Fruit fly (Drosophila melanogaster): Measurements from ENCODE around the gene CG42680.
A peak's percentile ranks its signal among the peaks of the same experiment; 100 is the strongest.

CG42680 gene

DNA sequence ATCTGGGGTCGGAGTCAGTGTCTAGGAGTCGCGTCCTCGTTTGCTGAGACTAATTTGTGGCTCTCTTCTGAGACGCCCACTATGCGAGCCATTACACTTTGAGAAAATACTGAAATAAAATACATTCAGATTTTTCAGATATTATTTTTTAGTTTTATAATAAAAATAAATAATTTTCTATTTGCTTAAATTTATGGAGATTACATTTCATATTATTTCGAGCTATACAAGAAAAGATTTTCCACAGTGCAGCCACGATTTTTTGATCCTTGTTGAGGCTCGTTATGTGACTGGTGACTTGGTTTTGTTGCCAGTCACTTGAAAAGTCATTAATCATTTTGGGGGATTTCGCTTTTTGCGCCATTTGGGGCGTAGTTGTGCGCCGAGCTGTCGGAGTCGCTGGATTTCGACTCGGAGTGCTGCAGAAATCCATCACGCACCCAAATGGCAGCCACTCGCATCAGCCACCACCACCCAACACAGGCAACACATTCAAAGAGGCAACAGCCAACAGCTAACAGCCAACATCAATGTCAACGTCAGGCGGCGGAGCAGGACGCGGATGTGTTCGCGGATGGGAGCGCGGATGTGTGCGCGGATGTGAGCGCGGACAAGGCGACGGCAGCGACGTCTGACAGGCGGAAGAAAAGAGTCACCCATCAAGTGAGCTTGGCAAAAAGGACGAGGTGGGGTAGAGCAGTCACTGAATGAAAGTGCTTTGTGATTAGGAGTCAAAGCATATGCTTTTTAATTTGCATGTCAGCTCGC lies 1.1 kb downstream of the CG42680 start:
- peak in 1 of 2 experiments; percentile 52 for TF ChIP-seq Hr51 (GFP tag; optimal IDR thresholded peaks at IDR 0.05)
- TF ChIP-seq Sox102F (GFP tag; optimal IDR thresholded peaks at IDR 0.05), result peak; percentile 4
- TF ChIP-seq CG7839 (tag; optimal IDR thresholded peaks at IDR 0.05), result peak; percentile 40
- peak; percentile 8 for TF ChIP-seq Hmr (GFP tag; optimal IDR thresholded peaks at IDR 0.05)
- TF ChIP-seq sens (GFP tag), result peak; percentile 62
- TF ChIP-seq zen2 (GFP tag; IDR thresholded peaks at IDR 0.05; ENCODE audit: partially characterized antibody), result 0 out of 3 replicates have a peak, but pooled peaks have one; percentile 24
- peak; percentile 55 for TF ChIP-seq CG2712 (tag; optimal IDR thresholded peaks at IDR 0.05)
- peak; percentile 5 for TF ChIP-seq Deaf1 (tag; optimal IDR thresholded peaks at IDR 0.05)
- TF ChIP-seq BtbVII (GFP tag; optimal IDR thresholded peaks at IDR 0.05), result no peak
- no peak for TF ChIP-seq CG12769 (tag; optimal IDR thresholded peaks at IDR 0.05)
- TF ChIP-seq CG10147 (GFP tag; optimal IDR thresholded peaks at IDR 0.05), result no peak
- no peak for TF ChIP-seq prd (optimal IDR thresholded peaks at IDR 0.05)
- TF ChIP-seq prd (GFP tag; IDR thresholded peaks at IDR 0.05), result peak; percentile 47; the same call in 2 of the 3 replicates
- TF ChIP-seq CG8388 (GFP tag; optimal IDR thresholded peaks at IDR 0.05), result peak; percentile 32
- peak; percentile 45 for TF ChIP-seq dmrt99B (tag; optimal IDR thresholded peaks at IDR 0.05)
- TF ChIP-seq Ets97D (GFP tag; optimal IDR thresholded peaks at IDR 0.05), result no peak
- peak; percentile 45 for TF ChIP-seq CG2678 (tag; optimal IDR thresholded peaks at IDR 0.05)
- TF ChIP-seq CG10274 (GFP tag; optimal IDR thresholded peaks at IDR 0.05), result no peak
- no peak for TF ChIP-seq trem (tag; optimal IDR thresholded peaks at IDR 0.05)
- TF ChIP-seq CrebB (tag; optimal IDR thresholded peaks at IDR 0.05), result no peak
- TF ChIP-seq lola (GFP tag; optimal IDR thresholded peaks at IDR 0.05), result peak in 1 of 3 experiments; percentile 27
- no peak for TF ChIP-seq Sin3A (optimal IDR thresholded peaks at IDR 0.05)
- TF ChIP-seq abd-A (tag; optimal IDR thresholded peaks at IDR 0.05), result no peak
- peak; percentile 55 for TF ChIP-seq zf30C (GFP tag; optimal IDR thresholded peaks at IDR 0.05)
- no peak for TF ChIP-seq Hr78 (GFP tag; optimal IDR thresholded peaks at IDR 0.05)
- peak; percentile 54 for TF ChIP-seq dmrt11E (tag; optimal IDR thresholded peaks at IDR 0.05)
- TF ChIP-seq Xbp1 (GFP tag; optimal IDR thresholded peaks at IDR 0.05), result peak; percentile 9
- no peak for TF ChIP-seq NC2α (GFP tag; optimal IDR thresholded peaks at IDR 0.05)
- TF ChIP-seq H2.0 (GFP tag; IDR thresholded peaks at IDR 0.05), result no peak
- TF ChIP-seq phol (tag; optimal IDR thresholded peaks at IDR 0.05), result peak; percentile 21
- TF ChIP-seq CG17361 (GFP tag; IDR thresholded peaks at IDR 0.05), result 0 out of 3 replicates have a peak, but pooled peaks have one; percentile 32
- TF ChIP-seq CG18599 (GFP tag; optimal IDR thresholded peaks at IDR 0.05), result peak; percentile 35
- TF ChIP-seq gsb-n (tag; optimal IDR thresholded peaks at IDR 0.05), result peak; percentile 43
- TF ChIP-seq dysf (GFP tag; IDR thresholded peaks at IDR 0.05), result peak; percentile 35; the same call in 1 of the 3 replicates
- no peak for TF ChIP-seq vfl (GFP tag; optimal IDR thresholded peaks at IDR 0.05)
- peak in 1 of 2 experiments; percentile 5 for TF ChIP-seq dpn (GFP tag; optimal IDR thresholded peaks at IDR 0.05)
- peak; percentile 10 for TF ChIP-seq slou (GFP tag; optimal IDR thresholded peaks at IDR 0.05)
- no peak for TF ChIP-seq odd (GFP tag; optimal IDR thresholded peaks at IDR 0.05)
- TF ChIP-seq Hand (GFP tag; optimal IDR thresholded peaks at IDR 0.05), result peak; percentile 7
- peak; percentile 26 for TF ChIP-seq CG14710 (tag; optimal IDR thresholded peaks at IDR 0.05)
- peak; percentile 66 for TF ChIP-seq gem (tag; optimal IDR thresholded peaks at IDR 0.05)
- peak; percentile 6 for TF ChIP-seq tio (GFP tag; optimal IDR thresholded peaks at IDR 0.05)
- TF ChIP-seq CG7556 (GFP tag; optimal IDR thresholded peaks at IDR 0.05), result peak; percentile 51
- no peak for TF ChIP-seq fu2 (GFP tag; optimal IDR thresholded peaks at IDR 0.05)
- TF ChIP-seq row (GFP tag; IDR thresholded peaks at IDR 0.05), result peak; percentile 45; the same call in 2 of the 3 replicates
- TF ChIP-seq HHEX (GFP tag; optimal IDR thresholded peaks at IDR 0.05), result no peak
- TF ChIP-seq pnt (GFP tag; optimal IDR thresholded peaks at IDR 0.05), result no peak
- TF ChIP-seq CG33213 (GFP tag; optimal IDR thresholded peaks at IDR 0.05), result no peak
